Worm (Caenorhabditis elegans): ENCODE results near the gene dmsr-14.

Gene dmsr-14

DNA sequence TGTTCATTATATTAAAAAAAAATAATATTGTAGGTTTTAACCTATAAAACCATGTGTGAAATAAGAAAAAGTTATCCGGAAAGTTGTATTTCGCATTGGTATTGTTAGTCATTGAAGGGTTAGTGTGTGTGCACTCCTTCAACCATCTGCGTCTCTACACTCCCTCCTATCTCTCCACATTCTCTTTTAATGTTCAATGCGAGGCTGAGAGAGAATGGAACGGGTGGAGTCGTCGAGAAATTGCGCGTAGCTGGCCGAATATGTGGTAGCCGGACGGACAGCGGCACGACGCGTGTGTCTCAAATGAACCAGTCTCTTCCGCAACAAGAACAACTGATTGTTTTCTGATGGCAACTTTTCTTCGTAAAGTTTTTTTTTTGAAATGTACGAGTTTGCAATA lies 20.2 kb downstream of the dmsr-14 start (continued):
- no peak for TF ChIP-seq F16B12.6 (tag; optimal IDR thresholded peaks at IDR 0.05)
- no peak for TF ChIP-seq nhr-11 (tag; optimal IDR thresholded peaks at IDR 0.05)
- TF ChIP-seq tlp-1 (tag; optimal IDR thresholded peaks at IDR 0.05), result no peak
- no peak for TF ChIP-seq nhr-77 (tag; optimal IDR thresholded peaks at IDR 0.05)
- no peak for TF ChIP-seq unc-62 (GFP tag; optimal IDR thresholded peaks at IDR 0.05)
- TF ChIP-seq lin-13 (GFP tag; optimal IDR thresholded peaks at IDR 0.05), result no peak
- TF ChIP-seq efl-1 (optimal IDR thresholded peaks at IDR 0.05), result peak; percentile 26 to 31
- peak; percentile 7 to 93 for TF ChIP-seq efl-1 (GFP tag; optimal IDR thresholded peaks at IDR 0.05 in 1 of 2)
- TF ChIP-seq C16A3.4 (tag; optimal IDR thresholded peaks at IDR 0.05), result no peak
- TF ChIP-seq irx-1 (tag; optimal IDR thresholded peaks at IDR 0.05), result no peak

DNA sequence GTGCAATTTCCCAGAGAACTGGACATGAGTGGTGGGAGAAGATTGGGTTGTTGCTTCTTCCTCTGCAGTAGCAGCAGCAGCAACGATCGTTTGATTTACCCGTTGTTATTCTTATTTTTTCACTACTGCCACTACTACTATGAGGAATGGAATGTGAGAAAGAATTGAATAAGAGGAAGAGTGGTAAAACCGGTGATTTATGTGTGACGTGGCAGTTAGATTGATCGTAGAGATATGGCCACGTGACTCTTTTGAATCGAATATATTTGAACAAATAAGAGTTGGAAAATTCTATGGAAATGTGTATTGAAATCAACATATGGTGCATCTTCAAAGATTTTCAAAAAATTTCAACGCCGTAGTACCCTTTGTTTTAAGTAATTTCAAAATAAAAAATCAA lies 20.8 kb downstream of the dmsr-14 start:
- no peak for TF ChIP-seq ceh-88 (GFP tag; IDR thresholded peaks at IDR 0.05)
- no peak for TF ChIP-seq nhr-19 (GFP tag; conservative IDR thresholded peaks at IDR 0.05)
- TF ChIP-seq blmp-1 (tag; optimal IDR thresholded peaks at IDR 0.05), result peak; percentile 10
- no peak for TF ChIP-seq skn-1 (tag; optimal IDR thresholded peaks at IDR 0.05)
- TF ChIP-seq ama-1 (optimal IDR thresholded peaks at IDR 0.05), result no peak
- peak; percentile 1 for TF ChIP-seq snu-23 (GFP tag; optimal IDR thresholded peaks at IDR 0.05)
- no peak for TF ChIP-seq lin-14 (GFP tag; optimal IDR thresholded peaks at IDR 0.05)
- peak; percentile 84 for TF ChIP-seq nhr-85 (tag)
- peak; percentile 32 for TF ChIP-seq nhr-20 (tag; optimal IDR thresholded peaks at IDR 0.05)
- peak; percentile 2 for TF ChIP-seq rnt-1 (tag; optimal IDR thresholded peaks at IDR 0.05)
- peak; percentile 13 for TF ChIP-seq xbp-1 (tag; optimal IDR thresholded peaks at IDR 0.05)

DNA sequence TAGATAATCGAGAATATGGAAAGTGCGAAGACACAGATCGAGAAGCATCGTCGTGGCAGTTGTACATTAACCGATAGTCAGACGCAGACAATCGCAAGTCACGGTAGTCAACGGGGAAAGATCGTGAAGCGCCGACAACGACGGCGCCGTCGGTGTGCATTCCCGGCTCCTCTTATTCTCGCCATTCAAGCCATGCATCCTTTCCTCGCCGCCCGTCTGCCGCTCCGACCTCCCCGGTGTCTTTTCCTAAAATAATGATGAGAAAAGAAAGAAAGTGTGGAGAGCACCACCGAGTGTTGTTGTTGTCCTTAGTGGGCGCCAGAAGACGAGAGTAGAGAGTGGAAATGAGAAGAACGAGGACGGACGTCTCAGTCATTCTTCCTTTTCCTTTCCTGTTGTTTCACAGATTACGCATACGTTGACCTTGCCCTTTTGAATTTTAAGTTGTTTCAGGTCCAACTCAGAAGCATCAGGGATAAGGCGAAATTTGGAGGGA lies 23.3 kb downstream of the dmsr-14 start, which contains the start of gene ZC404.1:
Gene ZC404.1, plus strand, starts transcription at position 446 of the 496 bp plus-strand sequence.
- TF ChIP-seq ceh-63 (GFP tag; optimal IDR thresholded peaks at IDR 0.05) (no peak), nhr-47 (tag; optimal IDR thresholded peaks at IDR 0.05) (peak; percentile 12), nhr-20 (tag; optimal IDR thresholded peaks at IDR 0.05) (no peak), dsc-1 (tag; optimal IDR thresholded peaks at IDR 0.05) (no peak), fkh-8 (tag; optimal IDR thresholded peaks at IDR 0.05) (peak; percentile 64), lin-13 (GFP tag; optimal IDR thresholded peaks at IDR 0.05) (no peak), mep-1 (tag; optimal IDR thresholded peaks at IDR 0.05) (no peak), F16B12.6 (tag; optimal IDR thresholded peaks at IDR 0.05) (no peak), nhr-71 (tag; optimal IDR thresholded peaks at IDR 0.05) (peak; percentile 36), nhr-85 (tag) (no peak), swsn-7 (tag; optimal IDR thresholded peaks at IDR 0.05) (peak; percentile 21), lin-14 (GFP tag; optimal IDR thresholded peaks at IDR 0.05) (peak; percentile 74), snpc-4 (tag; optimal IDR thresholded peaks at IDR 0.05) (peak; percentile 24), lin-35 (GFP tag; optimal IDR thresholded peaks at IDR 0.05) (peak in 1 of 2 experiments; percentile 3), efl-1 (optimal IDR thresholded peaks at IDR 0.05) (peak; percentile 3 to 8), efl-1 (GFP tag; optimal IDR thresholded peaks at IDR 0.05 in 1 of 2) (peak in 1 of 2 experiments; percentile 49), ceh-82 (tag; optimal IDR thresholded peaks at IDR 0.05) (peak in 1 of 3 experiments; percentile 23), lsy-2 (tag; optimal IDR thresholded peaks at IDR 0.05) (peak in 1 of 2 experiments; percentile 22), unc-86 (tag; optimal IDR thresholded peaks at IDR 0.05) (peak; percentile 1)

DNA sequence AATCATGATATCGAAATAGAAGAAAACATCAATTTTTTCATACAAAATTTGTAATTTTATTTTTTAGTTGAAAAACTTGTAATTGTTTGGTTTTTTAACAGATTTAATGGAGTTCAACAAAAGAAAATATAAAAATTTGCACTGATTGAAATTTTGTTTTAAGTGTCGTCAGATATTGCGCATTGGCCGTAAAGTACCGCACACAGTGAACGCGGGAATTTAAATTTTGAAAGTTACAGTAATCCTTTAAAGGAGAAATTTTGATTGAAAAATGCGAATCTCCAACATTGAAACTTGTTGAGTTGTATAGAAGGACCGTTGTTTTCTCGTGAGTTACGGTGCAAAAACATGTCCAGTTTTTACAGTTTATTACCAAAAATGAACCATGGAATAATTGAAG lies 24.1 kb downstream of the dmsr-14 start:
- no peak for TF ChIP-seq nhr-76 (tag; optimal IDR thresholded peaks at IDR 0.05)
- no peak for TF ChIP-seq pqm-1 (tag; optimal IDR thresholded peaks at IDR 0.05)
- TF ChIP-seq lin-35 (GFP tag; optimal IDR thresholded peaks at IDR 0.05), result peak; percentile 7 to 60
- peak in 2 of 3 experiments; percentile 26 to 70 for TF ChIP-seq dpl-1 (GFP tag; optimal IDR thresholded peaks at IDR 0.05)
- no peak for TF ChIP-seq nhr-47 (tag; optimal IDR thresholded peaks at IDR 0.05)
- no peak for TF ChIP-seq blmp-1 (tag; optimal IDR thresholded peaks at IDR 0.05)
- TF ChIP-seq skn-1 (tag; optimal IDR thresholded peaks at IDR 0.05), result no peak
- no peak for TF ChIP-seq nhr-28 (tag; optimal IDR thresholded peaks at IDR 0.05)
- no peak for TF ChIP-seq lin-15B (tag; optimal IDR thresholded peaks at IDR 0.05)
- no peak for TF ChIP-seq nhr-12 (tag; optimal IDR thresholded peaks at IDR 0.05)
- no peak for TF ChIP-seq nhr-19 (GFP tag; conservative IDR thresholded peaks at IDR 0.05)
- no peak for TF ChIP-seq C16A3.4 (tag; optimal IDR thresholded peaks at IDR 0.05)
- no peak for TF ChIP-seq xbp-1 (tag; optimal IDR thresholded peaks at IDR 0.05)
- TF ChIP-seq sox-4 (tag; optimal IDR thresholded peaks at IDR 0.05), result no peak
- TF ChIP-seq vab-15 (tag; optimal IDR thresholded peaks at IDR 0.05), result no peak
- TF ChIP-seq efl-1 (optimal IDR thresholded peaks at IDR 0.05), result peak in 1 of 2 experiments; percentile 48
- peak; percentile 8 to 64 for TF ChIP-seq efl-1 (GFP tag; optimal IDR thresholded peaks at IDR 0.05 in 1 of 2)
- TF ChIP-seq F16B12.6 (tag; optimal IDR thresholded peaks at IDR 0.05), result peak; percentile 31
- peak in 1 of 2 experiments; percentile 41 for TF ChIP-seq lsy-2 (tag; optimal IDR thresholded peaks at IDR 0.05)
- no peak for TF ChIP-seq ztf-4 (tag; optimal IDR thresholded peaks at IDR 0.05)
- TF ChIP-seq mep-1 (tag; optimal IDR thresholded peaks at IDR 0.05), result no peak
- no peak for TF ChIP-seq pag-3 (tag; optimal IDR thresholded peaks at IDR 0.05; ENCODE audit: borderline replicate concordance, insufficient read depth)

All from whole organism, L1 larva.